Worm (Caenorhabditis elegans): ENCODE results near the gene R05D3.3.

DNA sequence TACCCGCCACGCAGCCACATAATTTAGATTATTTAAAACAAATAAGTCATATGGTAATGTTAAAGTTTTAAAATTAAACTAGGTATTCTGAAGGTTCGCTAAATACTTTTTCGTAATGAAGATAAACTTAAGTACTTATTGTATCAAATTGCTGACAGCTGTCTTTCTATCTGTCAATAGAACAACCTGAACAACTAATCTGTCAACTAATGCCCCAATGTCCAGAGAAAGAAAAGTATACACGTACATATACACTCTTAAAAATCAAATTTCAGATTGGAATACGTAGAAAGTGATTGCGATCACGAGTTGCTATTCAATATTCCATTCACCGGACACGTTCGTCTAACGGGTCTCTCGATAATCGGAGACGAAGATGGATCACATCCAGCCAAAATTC, 46.9 kb downstream of the R05D3.3 start:
- TF ChIP-seq ztf-11 (tag; optimal IDR thresholded peaks at IDR 0.05) = no peak
- no peak for TF ChIP-seq pqm-1 (tag; optimal IDR thresholded peaks at IDR 0.05)
- no peak for TF ChIP-seq ceh-44 (GFP tag; IDR thresholded peaks at IDR 0.05)
- TF ChIP-seq nhr-11 (tag; optimal IDR thresholded peaks at IDR 0.05) = no peak
- no peak for TF ChIP-seq snpc-1.2 (GFP tag; IDR thresholded peaks at IDR 0.05)
- TF ChIP-seq lin-29 (GFP tag; IDR thresholded peaks at IDR 0.05) = no peak
- no peak for TF ChIP-seq snpc-4 (tag; optimal IDR thresholded peaks at IDR 0.05)
- no peak for TF ChIP-seq daf-8 (GFP tag; IDR thresholded peaks at IDR 0.05)
- TF ChIP-seq lin-13 (GFP tag; optimal IDR thresholded peaks at IDR 0.05) = no peak
- no peak for TF ChIP-seq nhr-6 (tag; optimal IDR thresholded peaks at IDR 0.05)
- TF ChIP-seq mep-1 (tag; optimal IDR thresholded peaks at IDR 0.05) = no peak
- no peak for TF ChIP-seq dpl-1 (GFP tag; optimal IDR thresholded peaks at IDR 0.05)
